Worm (Caenorhabditis elegans): ENCODE results near the gene F46H5.7.

DNA sequence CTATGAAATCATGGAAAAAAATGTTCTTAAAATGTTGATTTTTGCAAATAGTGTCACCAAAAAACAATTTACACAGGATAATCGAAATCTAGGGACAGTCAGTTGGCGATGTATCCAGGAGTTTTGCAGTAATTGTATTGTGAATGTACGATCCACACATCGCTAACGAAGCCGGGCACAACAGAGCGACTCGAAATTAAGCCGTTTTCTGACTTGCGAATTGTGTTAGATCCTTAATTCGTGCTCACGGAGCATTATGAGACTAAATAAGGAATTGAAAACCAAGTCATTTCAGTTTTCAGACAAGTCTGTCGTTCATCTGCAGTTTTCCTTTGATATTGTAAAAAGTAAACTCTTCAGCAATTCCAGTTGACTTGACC lies 8.7 kb downstream of the F46H5.7 start:
- TF ChIP-seq ceh-40 (GFP tag; IDR thresholded peaks at IDR 0.05) (no peak), nhr-120 (GFP tag; IDR thresholded peaks at IDR 0.05) (no peak), Y67H2A.10 (GFP tag; conservative IDR thresholded peaks at IDR 0.05) (no peak), attf-5 (GFP tag; optimal IDR thresholded peaks at IDR 0.05) (no peak), snpc-1.3 (tag; optimal IDR thresholded peaks at IDR 0.05; ENCODE audit: insufficient read depth) (no peak), lsl-1 (GFP tag; optimal IDR thresholded peaks at IDR 0.05) (no peak), sea-2 (GFP tag; IDR thresholded peaks at IDR 0.05) (no peak), ztf-22 (GFP tag; optimal IDR thresholded peaks at IDR 0.05) (no peak), ztf-6 (GFP tag; IDR thresholded peaks at IDR 0.05) (no peak), F33H1.4 (GFP tag; IDR thresholded peaks at IDR 0.05) (no peak), pha-4 (tag; optimal IDR thresholded peaks at IDR 0.05) (no peak), hmg-1.2 (GFP tag; IDR thresholded peaks at IDR 0.05) (no peak)
